Fruit fly (Drosophila melanogaster): ENCODE data around the gene CG5412.

DNA sequence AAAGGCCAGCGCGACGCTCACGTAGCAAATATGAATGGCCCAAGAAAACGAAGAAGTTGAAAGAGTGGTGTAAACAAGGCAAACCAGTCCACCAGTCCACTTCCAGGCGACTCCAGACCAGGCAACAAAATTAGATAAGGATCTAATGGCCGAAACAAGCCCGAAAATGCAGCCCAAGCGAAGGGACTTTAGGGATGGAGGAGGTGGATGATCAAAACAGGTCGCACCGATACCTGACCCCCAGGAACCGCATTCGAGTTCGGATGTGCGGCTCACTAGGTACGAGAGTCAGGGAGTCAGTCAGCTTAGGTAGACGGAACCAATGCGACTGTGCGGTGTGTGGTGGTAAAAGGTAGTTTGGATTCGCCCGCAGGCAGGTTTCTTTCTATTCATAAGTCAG is 33.6 kb upstream of the CG5412 start:
- TF ChIP-seq CG8478 (optimal IDR thresholded peaks at IDR 0.05) (no peak), CTCF (optimal IDR thresholded peaks at IDR 0.05) (no peak)

Measured in S2 (cell line).